Worm (Caenorhabditis elegans): ENCODE results near the gene H35N09.2.

ce11 chrX:8564451-8564795 is 40.4 kb downstream of the H35N09.2 start:
- TF ChIP-seq unc-55 (GFP tag; optimal IDR thresholded peaks at IDR 0.05) (no peak), dmd-4 (tag; optimal IDR thresholded peaks at IDR 0.05) (no peak), crh-2 (tag; optimal IDR thresholded peaks at IDR 0.05) (no peak), skn-1 (tag; optimal IDR thresholded peaks at IDR 0.05) (no peak), elt-1 (tag; optimal IDR thresholded peaks at IDR 0.05) (no peak), mdl-1 (tag; optimal IDR thresholded peaks at IDR 0.05) (no peak), nhr-12 (tag; optimal IDR thresholded peaks at IDR 0.05) (no peak), R02D3.7 (tag; optimal IDR thresholded peaks at IDR 0.05) (no peak), egl-27 (tag; optimal IDR thresholded peaks at IDR 0.05) (no peak), ceh-82 (tag; optimal IDR thresholded peaks at IDR 0.05) (no peak), zag-1 (tag; optimal IDR thresholded peaks at IDR 0.05) (no peak)
